Fruit fly (Drosophila melanogaster): ENCODE data around the gene HP1e.

- TF ChIP-seq Mio (GFP tag; optimal IDR thresholded peaks at IDR 0.05) (no peak), Hr78 (GFP tag; optimal IDR thresholded peaks at IDR 0.05) (no peak), foxo (GFP tag; optimal IDR thresholded peaks at IDR 0.05) (no peak)
Measured at dm6 chr3R:9328411-9328810, 6.8 kb downstream of the HP1e start, which contains the start of gene CG8861.
